Worm (Caenorhabditis elegans): ENCODE measurements around the gene set-13.

DNA sequence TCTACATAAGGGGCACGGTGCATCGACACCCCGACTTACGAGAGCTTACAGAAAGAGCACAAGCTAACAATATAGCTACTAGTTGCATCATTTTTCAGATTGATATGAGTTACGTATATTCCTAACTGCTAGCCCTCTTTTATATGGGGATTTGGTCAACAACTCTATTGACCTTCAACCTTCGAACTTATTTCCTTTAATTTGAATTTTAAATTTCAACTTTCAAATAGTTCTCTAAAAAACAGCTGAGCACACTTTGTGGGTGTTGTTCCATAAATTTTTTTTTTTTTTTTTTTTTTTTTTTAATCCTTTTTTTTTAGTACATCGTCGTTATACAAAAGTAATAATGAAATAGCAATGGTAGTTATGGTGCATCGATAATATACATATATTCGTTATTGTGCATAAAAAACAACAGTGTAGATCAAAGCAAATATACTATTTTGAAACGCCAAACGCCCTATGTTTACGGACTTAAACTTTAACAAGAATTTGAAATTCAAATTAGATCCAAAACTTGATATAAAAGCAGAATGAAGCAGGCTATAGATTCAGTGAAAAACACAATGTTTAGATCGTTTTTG, 49.9 kb downstream of the set-13 start, which contains the start of the genes Y110A2AL.9 and Y110A2AL.3:
- TF ChIP-seq F22D6.2 (tag; optimal IDR thresholded peaks at IDR 0.05) = no peak
- no peak for TF ChIP-seq Y56A3A.18 (GFP tag; IDR thresholded peaks at IDR 0.05)
- TF ChIP-seq F33H1.4 (GFP tag; IDR thresholded peaks at IDR 0.05) = no peak
- TF ChIP-seq sea-2 (GFP tag; IDR thresholded peaks at IDR 0.05) = no peak
- TF ChIP-seq ceh-91 (GFP tag; IDR thresholded peaks at IDR 0.05) = no peak
- no peak for TF ChIP-seq attf-3 (GFP tag; conservative IDR thresholded peaks at IDR 0.05)
